Worm (Caenorhabditis elegans) whole organism, L1 larva: ENCODE results near the gene acaa-2.

ENCODE experiments used
- C16A3.4 ChIP-seq: fragments of 150-350 bp; optimal IDR thresholded peaks from 2 replicates; lab custom pipeline; 2014; ENCODE audit warnings: missing biosample characterization, missing genetic modification characterization
- jun-1 ChIP-seq: fragments of 150-350 bp; optimal IDR thresholded peaks from 2 replicates; lab custom pipeline; 2014; ENCODE audit warnings: missing biosample characterization, missing genetic modification reagents, missing genetic modification characterization
- nhr-237 ChIP-seq: fragments of 150-350 bp; optimal IDR thresholded peaks from 2 replicates; lab custom pipeline; 2014; ENCODE audit warnings: missing biosample characterization, missing genetic modification characterization

ce11 chrIII:13339672-13340071, 5.1 kb upstream of the acaa-2 start, which contains the start of gene F53A2.3:
- TF ChIP-seq C16A3.4 (tag; lab: Kevin White, UChicago) (no peak), nhr-237 (tag; lab: Kevin White, UChicago) (no peak), jun-1 (tag; lab: Kevin White, UChicago) (no peak)
